Worm (Caenorhabditis elegans) whole organism, L4 larva: ENCODE measurements around the gene trm-1.
A peak's percentile ranks its signal among the peaks of the same experiment; 100 is the strongest.

Experiments
- ceh-82 ChIP-seq: sonication (generic microtip); optimal IDR thresholded peaks from 2 replicates; lab custom pipeline; 2017; ENCODE audit warnings: missing biosample characterization, missing genetic modification characterization
- daf-19 ChIP-seq: fragments of 200-800 bp; sonication (Bioruptor generic); conservative IDR thresholded peaks from 2 replicates; pipeline ENCODE4 v1.3.6; 2022; ENCODE audit warnings: missing genetic modification characterization, missing compliant biosample characterization
- mep-1 ChIP-seq: fragments of 150-350 bp; sonication (generic microtip); optimal IDR thresholded peaks from 3 replicates; lab custom pipeline; 2014; ENCODE audit warnings: missing biosample characterization, missing genetic modification characterization
- mes-2 ChIP-seq: sonication (generic microtip); optimal IDR thresholded peaks from 2 replicates; lab custom pipeline; 2016; ENCODE audit warnings: missing genotype, mild to moderate bottlenecking, missing genetic modification characterization, missing compliant biosample characterization; ENCODE audit not compliant: poor library complexity, severe bottlenecking
- mxl-2 ChIP-seq: fragments of 200-800 bp; sonication (Bioruptor generic); conservative IDR thresholded peaks from 2 replicates; pipeline ENCODE4 v1.3.6; 2022; ENCODE audit warnings: missing genetic modification reagents, missing genetic modification characterization, missing compliant biosample characterization
- ztf-11 ChIP-seq: fragments of 150-350 bp; optimal IDR thresholded peaks from 2 replicates; lab custom pipeline; 2014; ENCODE audit warnings: missing biosample characterization, missing genetic modification characterization

DNA sequence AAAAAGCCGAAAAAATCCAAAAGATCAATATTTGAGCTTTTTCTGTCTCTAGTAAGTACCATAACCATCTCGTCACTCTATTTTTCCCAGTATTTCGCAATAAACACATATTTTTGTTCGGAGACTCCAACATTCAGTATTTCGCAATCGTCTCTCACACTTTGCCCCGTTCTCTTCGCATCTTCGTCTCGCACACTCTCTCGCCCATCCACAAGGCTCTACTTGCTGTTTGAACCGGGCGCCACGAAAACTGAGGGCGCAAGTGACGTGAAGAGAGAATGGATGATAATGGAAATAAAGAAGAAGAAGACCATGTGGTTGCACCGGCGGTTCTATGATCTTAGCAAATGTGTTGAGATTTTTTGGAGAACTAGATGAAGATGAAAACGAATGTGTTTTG, 14.7 kb upstream of the trm-1 start:
- no peak for TF ChIP-seq ztf-11 (tag; lab: Kevin White, UChicago)
- peak; percentile 72 for TF ChIP-seq mes-2 (tag; lab: Kevin White, UChicago)
- peak; percentile 96 for TF ChIP-seq mep-1 (tag; lab: Kevin White, UChicago)
- no peak for TF ChIP-seq ceh-82
- no peak for TF ChIP-seq mxl-2
- TF ChIP-seq daf-19 (GFP tag; lab: Robert Waterston, UW): 0 out of 2 replicates have a peak, but pooled peaks have one; percentile 13
